Worm (Caenorhabditis elegans) whole organism, young adult: ENCODE data around the gene M02E1.3.
A peak's percentile ranks its signal among the peaks of the same experiment; 100 is the strongest.
"Not testable (repeated sequence)": the region's sequence is repeated elsewhere in the genome, so short reads cannot be mapped to it uniquely, and the experiment has no call there.

Source experiments
- B0261.1 ChIP-seq: sonication (generic microtip); optimal IDR thresholded peaks from 2 replicates; lab custom pipeline; 2016; ENCODE audit warnings: mild to moderate bottlenecking, missing genetic modification characterization, moderate library complexity, missing compliant biosample characterization
- D2030.7 ChIP-seq: fragments of 200-800 bp; sonication (Bioruptor generic); IDR thresholded peaks from 2 replicates; pipeline ENCODE4 v1.3.6; 2022; ENCODE audit warnings: missing genetic modification reagents, missing genetic modification characterization, missing compliant biosample characterization
- F57C9.4 ChIP-seq: sonication (generic microtip); optimal IDR thresholded peaks from 2 replicates; lab custom pipeline; 2017; ENCODE audit warnings: mild to moderate bottlenecking, missing genetic modification characterization, missing compliant biosample characterization
- Y56A3A.18 ChIP-seq: fragments of 200-800 bp; sonication (Bioruptor generic); IDR thresholded peaks from 2 replicates; pipeline ENCODE4 v1.3.6; 2022; ENCODE audit warnings: missing genetic modification reagents, missing genetic modification characterization, missing compliant biosample characterization
- Y79H2A.3 ChIP-seq: fragments of 200-800 bp; sonication (Bioruptor generic); conservative IDR thresholded peaks from 2 replicates; pipeline ENCODE4 v1.3.6; 2022; ENCODE audit warnings: missing genetic modification reagents, missing genetic modification characterization, missing compliant biosample characterization
- aptf-3 ChIP-seq: fragments of 200-800 bp; sonication (Bioruptor generic); IDR thresholded peaks from 2 replicates; pipeline ENCODE4 v1.3.6; 2022; ENCODE audit warnings: missing genetic modification characterization, missing compliant biosample characterization
- cebp-1 ChIP-seq, 2 experiments: fragments of 200-800 bp in 1 of 2; sonication (Bioruptor generic) in 1 of 2; sonication (generic microtip) in 1 of 2; IDR thresholded peaks in 1 of 2; optimal IDR thresholded peaks in 1 of 2; 2 replicates each; pipeline versions ENCODE4 v1.3.6 to Lab custom; 2017 to 2022; ENCODE audit warnings: missing compliant biosample characterization in 2 of 2, missing genetic modification characterization in 2 of 2, mild to moderate bottlenecking in 1 of 2, missing genetic modification reagents in 1 of 2, moderate library complexity in 1 of 2
- ceh-100 ChIP-seq: fragments of 200-800 bp; sonication (Bioruptor generic); IDR thresholded peaks from 2 replicates; pipeline ENCODE4 v1.3.6; 2022; ENCODE audit warnings: missing genetic modification reagents, missing genetic modification characterization, missing compliant biosample characterization
- ceh-40 ChIP-seq: fragments of 200-800 bp; sonication (Bioruptor generic); IDR thresholded peaks from 2 replicates; pipeline ENCODE4 v1.3.6; 2022; ENCODE audit warnings: missing genetic modification characterization, missing compliant biosample characterization
- dox-1 ChIP-seq: fragments of 200-800 bp; sonication (Bioruptor generic); IDR thresholded peaks from 2 replicates; pipeline ENCODE4 v1.3.6; 2022; ENCODE audit warnings: missing genetic modification reagents, missing genetic modification characterization, missing compliant biosample characterization
- egl-44 ChIP-seq: fragments of 200-800 bp; sonication (Bioruptor generic); IDR thresholded peaks from 2 replicates; pipeline ENCODE4 v1.3.6; 2022; ENCODE audit warnings: missing genetic modification reagents, missing genetic modification characterization, missing compliant biosample characterization
- ekl-4 ChIP-seq: fragments of 200-800 bp; sonication (Bioruptor generic); IDR thresholded peaks from 2 replicates; pipeline ENCODE4 v1.3.6; 2022; ENCODE audit warnings: missing genetic modification reagents, missing genetic modification characterization, missing compliant biosample characterization
- ets-4 ChIP-seq: fragments of 200-800 bp; sonication (Bioruptor generic); optimal IDR thresholded peaks from 2 replicates; lab custom pipeline; 2018; ENCODE audit warnings: mild to moderate bottlenecking, missing genetic modification characterization, missing compliant biosample characterization
- fkh-3 ChIP-seq: sonication (generic microtip); optimal IDR thresholded peaks from 2 replicates; lab custom pipeline; 2016; ENCODE audit warnings: mild to moderate bottlenecking, missing genetic modification characterization, missing compliant biosample characterization
- hmg-1.2 ChIP-seq: fragments of 200-800 bp; sonication (Bioruptor generic); IDR thresholded peaks from 2 replicates; pipeline ENCODE4 v1.3.6; 2022; ENCODE audit warnings: missing genetic modification reagents, missing genetic modification characterization, missing compliant biosample characterization
- let-607 ChIP-seq, 2 experiments: fragments of 200-800 bp in 1 of 2; sonication (Bioruptor generic) in 1 of 2; sonication (generic microtip) in 1 of 2; optimal IDR thresholded peaks; 2 replicates each; lab custom pipeline; 2016 to 2018; ENCODE audit warnings: mild to moderate bottlenecking in 2 of 2, missing compliant biosample characterization in 2 of 2, missing genetic modification characterization in 2 of 2, moderate library complexity in 2 of 2, missing genotype in 1 of 2
- lin-26 ChIP-seq: fragments of 200-800 bp; sonication (Bioruptor generic); IDR thresholded peaks from 2 replicates; pipeline ENCODE4 v1.3.6; 2022; ENCODE audit warnings: missing genetic modification reagents, missing genetic modification characterization, missing compliant biosample characterization
- lin-40 ChIP-seq: sonication (generic microtip); optimal IDR thresholded peaks from 2 replicates; lab custom pipeline; 2016; ENCODE audit warnings: missing genetic modification characterization, mild to moderate bottlenecking, missing compliant biosample characterization, missing genotype, missing genetic modification reagents
- lin-54 ChIP-seq: fragments of 200-800 bp; sonication (Bioruptor generic); optimal IDR thresholded peaks from 2 replicates; lab custom pipeline; 2018; ENCODE audit warnings: mild to moderate bottlenecking, missing genetic modification characterization, missing compliant biosample characterization
- madf-3 ChIP-seq: fragments of 200-800 bp; sonication (Bioruptor generic); IDR thresholded peaks from 2 replicates; pipeline ENCODE4 v1.3.6; 2022; ENCODE audit warnings: missing genetic modification reagents, missing genetic modification characterization, missing compliant biosample characterization
- madf-6 ChIP-seq: fragments of 200-800 bp; sonication (Bioruptor generic); IDR thresholded peaks from 2 replicates; pipeline ENCODE4 v1.3.6; 2022; ENCODE audit warnings: missing genetic modification reagents, missing genetic modification characterization, missing compliant biosample characterization
- mcd-1 ChIP-seq: fragments of 200-800 bp; sonication (Bioruptor generic); IDR thresholded peaks from 2 replicates; pipeline ENCODE4 v1.3.6; 2022; ENCODE audit warnings: missing genetic modification reagents, missing genetic modification characterization, missing compliant biosample characterization
- mes-4 ChIP-seq: sonication (generic microtip); optimal IDR thresholded peaks from 2 replicates; lab custom pipeline; 2016; ENCODE audit warnings: missing genotype, missing genetic modification characterization, missing compliant biosample characterization
- nfya-2 ChIP-seq: fragments of 200-800 bp; sonication (Bioruptor generic); IDR thresholded peaks from 2 replicates; pipeline ENCODE4 v1.3.6; 2022; ENCODE audit warnings: missing genetic modification reagents, missing genetic modification characterization, missing compliant biosample characterization
- nfyb-1 ChIP-seq: fragments of 200-800 bp; sonication (Bioruptor generic); IDR thresholded peaks from 2 replicates; pipeline ENCODE4 v1.3.6; 2022; ENCODE audit warnings: missing genetic modification reagents, missing genetic modification characterization, missing compliant biosample characterization
- nhr-120 ChIP-seq: fragments of 200-800 bp; sonication (Bioruptor generic); IDR thresholded peaks from 2 replicates; pipeline ENCODE4 v1.3.6; 2022; ENCODE audit warnings: missing genetic modification characterization, missing compliant biosample characterization
- nhr-80 ChIP-seq: sonication (generic microtip); optimal IDR thresholded peaks from 2 replicates; lab custom pipeline; 2016; ENCODE audit warnings: missing genetic modification characterization, missing compliant biosample characterization
- rcor-1 ChIP-seq: fragments of 200-800 bp; sonication (Bioruptor generic); IDR thresholded peaks from 2 replicates; pipeline ENCODE4 v1.3.6; 2022; ENCODE audit warnings: missing genetic modification reagents, missing genetic modification characterization, missing compliant biosample characterization
- repo-1 ChIP-seq: sonication (generic microtip); optimal IDR thresholded peaks from 2 replicates; lab custom pipeline; 2017; ENCODE audit warnings: mild to moderate bottlenecking, missing genetic modification characterization, missing compliant biosample characterization
- rpc-1 ChIP-seq, 2 experiments: fragments of 150-350 bp in 1 of 2; sonication (generic microtip) in 1 of 2; optimal IDR thresholded peaks; 2 replicates each; lab custom pipeline; 2014 to 2018; ENCODE audit warnings: missing biosample characterization in 1 of 2, missing genetic modification characterization in 1 of 2, missing genetic modification reagents in 1 of 2, missing genotype in 1 of 2
- snpc-3.4 ChIP-seq: sonication (generic microtip); optimal IDR thresholded peaks from 2 replicates; lab custom pipeline; 2017; ENCODE audit warnings: missing genetic modification characterization, mild to moderate bottlenecking, missing compliant biosample characterization, antibody characterized with exemption, moderate library complexity, missing genotype, missing genetic modification reagents
- sptf-2 ChIP-seq: fragments of 200-800 bp; sonication (Bioruptor generic); optimal IDR thresholded peaks from 2 replicates; lab custom pipeline; 2018; ENCODE audit warnings: mild to moderate bottlenecking, missing genetic modification characterization, missing compliant biosample characterization
- tbp1 ChIP-seq: fragments of 200-800 bp; sonication (Bioruptor generic); optimal IDR thresholded peaks from 2 replicates; lab custom pipeline; 2018; ENCODE audit warnings: mild to moderate bottlenecking, missing genetic modification characterization, missing compliant biosample characterization
- zfh-2 ChIP-seq: fragments of 200-800 bp; sonication (Bioruptor generic); conservative IDR thresholded peaks from 2 replicates; pipeline ENCODE4 v1.3.6; 2022; ENCODE audit warnings: missing genetic modification reagents, missing genetic modification characterization, missing compliant biosample characterization
- ztf-25 ChIP-seq: fragments of 200-800 bp; sonication (Bioruptor generic); IDR thresholded peaks from 2 replicates; pipeline ENCODE4 v1.3.6; 2022; ENCODE audit warnings: missing genetic modification reagents, missing genetic modification characterization, missing compliant biosample characterization
- ztf-26 ChIP-seq: sonication (generic microtip); optimal IDR thresholded peaks from 2 replicates; lab custom pipeline; 2017; ENCODE audit warnings: missing genetic modification characterization, missing compliant biosample characterization

The M02E1.3 gene

ce11 chrX:334452-334851 is 12.1 kb downstream of the M02E1.3 start:
- TF ChIP-seq ets-4 (GFP tag; lab: Kevin White, UChicago): no peak
- no peak for TF ChIP-seq repo-1 (tag; lab: Kevin White, UChicago)
- TF ChIP-seq Y79H2A.3 (GFP tag; lab: Robert Waterston, UW): no peak
- TF ChIP-seq ekl-4 (GFP tag; lab: Robert Waterston, UW): no peak
- TF ChIP-seq rpc-1 (optimal IDR thresholded peaks at IDR 0.05; lab: Kevin White, UChicago): no peak
- TF ChIP-seq rpc-1 (tag; optimal IDR thresholded peaks at IDR 0.05; lab: Kevin White, UChicago): no peak
- TF ChIP-seq mes-4 (tag; lab: Kevin White, UChicago): no peak

ce11 chrX:343822-344221 is 21.5 kb downstream of the M02E1.3 start:
- peak; percentile 3 for TF ChIP-seq tbp1 (GFP tag; lab: Kevin White, UChicago)
- peak in 1 of 2 experiments; percentile 3 for TF ChIP-seq let-607 (tag; optimal IDR thresholded peaks at IDR 0.05; lab: Kevin White, UChicago)
- TF ChIP-seq nhr-80 (tag; lab: Kevin White, UChicago): peak; percentile 49
- TF ChIP-seq F57C9.4: no peak
- no peak for TF ChIP-seq cebp-1 (GFP tag; IDR thresholded peaks at IDR 0.05; lab: Robert Waterston, UW)
- TF ChIP-seq cebp-1 (tag; optimal IDR thresholded peaks at IDR 0.05; lab: Kevin White, UChicago): peak; percentile 20
- TF ChIP-seq nfya-2: no peak
- no peak for TF ChIP-seq snpc-3.4 (tag; lab: Kevin White, UChicago)
- TF ChIP-seq lin-54 (GFP tag; lab: Kevin White, UChicago): peak; percentile 48
- TF ChIP-seq ztf-26 (tag; lab: Kevin White, UChicago): peak; percentile 28
- no peak for TF ChIP-seq fkh-3
- TF ChIP-seq, all 124 proteins: peak for 6

ce11 chrX:347117-347516 is 24.8 kb downstream of the M02E1.3 start, which contains the start of gene C04E7.3:
C04E7.3 (minus strand) TSS chrX:347217.
- TF ChIP-seq madf-3 (GFP tag; lab: Robert Waterston, UW): 0 out of 2 replicates have a peak, but pooled peaks have one; percentile 45
- TF ChIP-seq, all 124 proteins: peak for 1; not testable (repeated sequence) for 123

- no peak for TF ChIP-seq sptf-2 (GFP tag; lab: Kevin White, UChicago)
- TF ChIP-seq cebp-1 (GFP tag; IDR thresholded peaks at IDR 0.05; lab: Robert Waterston, UW): no peak
- TF ChIP-seq cebp-1 (tag; optimal IDR thresholded peaks at IDR 0.05; lab: Kevin White, UChicago): peak; percentile 38
- peak; percentile 17 for TF ChIP-seq lin-40 (tag; lab: Kevin White, UChicago)
- no peak for TF ChIP-seq madf-6 (GFP tag; lab: Robert Waterston, UW)
- TF ChIP-seq hmg-1.2: peak; percentile 55; the same call in 1 of the 2 replicates
These were observed 25.8 kb downstream of the M02E1.3 start for ce11 chrX:348141-348540.

- peak; percentile 90 for TF ChIP-seq lin-26 (GFP tag; lab: Robert Waterston, UW)
- TF ChIP-seq madf-6 (GFP tag; lab: Robert Waterston, UW): peak; percentile 55; the same call in 1 of the 2 replicates
- TF ChIP-seq madf-3 (GFP tag; lab: Robert Waterston, UW): 0 out of 2 replicates have a peak, but pooled peaks have one; percentile 39
- TF ChIP-seq rpc-1 (optimal IDR thresholded peaks at IDR 0.05; lab: Kevin White, UChicago): not testable (repeated sequence)
- TF ChIP-seq rpc-1 (tag; optimal IDR thresholded peaks at IDR 0.05; lab: Kevin White, UChicago): peak; percentile 32
- TF ChIP-seq ekl-4 (GFP tag; lab: Robert Waterston, UW): 0 out of 2 replicates have a peak, but pooled peaks have one; percentile 29
- TF ChIP-seq egl-44 (GFP tag; lab: Robert Waterston, UW): peak; percentile 54; the same call in 1 of the 2 replicates
- TF ChIP-seq B0261.1 (tag; lab: Kevin White, UChicago): peak; percentile 55
- peak; percentile 33; the same call in 1 of the 2 replicates for TF ChIP-seq D2030.7 (GFP tag; lab: Robert Waterston, UW)
- peak; percentile 59; the same call in 1 of the 2 replicates for TF ChIP-seq ceh-40 (GFP tag; lab: Robert Waterston, UW)
- TF ChIP-seq hmg-1.2: peak; percentile 73
- peak; percentile 49 for TF ChIP-seq mcd-1 (GFP tag; lab: Robert Waterston, UW)
- TF ChIP-seq zfh-2: 0 out of 2 replicates have a peak, but pooled peaks have one; percentile 12
- peak; percentile 28; the same call in 1 of the 2 replicates for TF ChIP-seq rcor-1 (GFP tag; lab: Robert Waterston, UW)
- TF ChIP-seq Y56A3A.18 (GFP tag; lab: Robert Waterston, UW): 0 out of 2 replicates have a peak, but pooled peaks have one; percentile 39
- peak; percentile 68 for TF ChIP-seq dox-1
- peak; percentile 82 for TF ChIP-seq tbp1 (GFP tag; lab: Kevin White, UChicago)
- TF ChIP-seq nhr-120 (GFP tag; lab: Robert Waterston, UW): peak; percentile 83; the same call in 1 of the 2 replicates
- peak; percentile 38; the same call in 1 of the 2 replicates for TF ChIP-seq ceh-100
- 0 out of 2 replicates have a peak, but pooled peaks have one; percentile 9 for TF ChIP-seq aptf-3
- TF ChIP-seq ztf-25 (GFP tag; lab: Robert Waterston, UW): peak; percentile 84
- peak; percentile 79 for TF ChIP-seq nfyb-1
- TF ChIP-seq, all 124 proteins: peak for 21; not testable (repeated sequence) for 103
These were observed 29.1 kb downstream of the M02E1.3 start for ce11 chrX:351398-351797.
